Worm (Caenorhabditis elegans) whole organism, L4/young adult: ENCODE results near the gene srp-7.

Experiments
- W03F9.2 ChIP-seq: fragments of 150-350 bp; optimal IDR thresholded peaks from 2 replicates; lab custom pipeline; 2014; ENCODE audit warnings: missing biosample characterization, missing genetic modification characterization
- dao-5 ChIP-seq: sonication (generic microtip); optimal IDR thresholded peaks from 2 replicates; lab custom pipeline; 2016; ENCODE audit warnings: missing genotype, missing genetic modification characterization, moderate library complexity, missing compliant biosample characterization
- him-1 ChIP-seq: sonication (generic microtip); optimal IDR thresholded peaks from 2 replicates; lab custom pipeline; 2016; ENCODE audit warnings: missing genotype, missing genetic modification reagents, missing genetic modification characterization, missing compliant biosample characterization

DNA sequence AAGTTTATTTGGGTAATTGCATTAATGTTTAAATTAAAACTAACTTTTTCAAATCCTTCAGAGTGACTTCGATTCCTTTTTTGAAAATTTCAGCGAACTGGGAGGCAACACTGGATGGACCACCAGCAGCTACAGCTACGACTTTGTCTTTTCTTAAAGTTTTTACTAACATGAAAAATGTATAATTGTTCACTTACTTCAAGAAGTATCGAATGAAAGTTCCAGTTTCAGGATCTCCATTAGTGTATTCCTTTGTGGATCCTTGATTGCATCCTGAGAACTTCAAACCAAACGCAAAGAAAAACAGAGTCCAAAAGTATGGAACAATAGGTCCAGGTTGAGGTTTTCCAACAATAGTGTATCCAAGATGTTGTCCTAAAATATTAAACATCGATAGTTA is 18.1 kb downstream of the srp-7 start:
- TF ChIP-seq him-1 (no peak), W03F9.2 (tag; lab: Kevin White, UChicago) (no peak), dao-5 (tag; lab: Kevin White, UChicago) (no peak)
